Worm (Caenorhabditis elegans) whole organism, L2 larva: ENCODE data around the gene T25B9.6.

Experiments
- ama-1 ChIP-seq: fragments of 150-350 bp; optimal IDR thresholded peaks from 2 replicates; lab custom pipeline; 2018; ENCODE audit warnings: inconsistent platforms
- elt-3 ChIP-seq: sonication (generic microtip); optimal IDR thresholded peaks from 2 replicates; lab custom pipeline; 2017; ENCODE audit warnings: missing biosample characterization, missing genetic modification characterization
- lin-11 ChIP-seq: fragments of 150-350 bp; sonication (generic microtip); optimal IDR thresholded peaks from 2 replicates; lab custom pipeline; 2014; ENCODE audit warnings: missing biosample characterization, missing genetic modification characterization, inconsistent platforms, mixed read lengths
- lin-13 ChIP-seq: fragments of 150-350 bp; optimal IDR thresholded peaks from 2 replicates; lab custom pipeline; 2014; ENCODE audit warnings: missing biosample characterization, missing genetic modification reagents, missing genetic modification characterization
- nhr-237 ChIP-seq: fragments of 150-350 bp; optimal IDR thresholded peaks from 2 replicates; lab custom pipeline; 2014; ENCODE audit warnings: missing biosample characterization, missing genetic modification characterization
- nhr-77 ChIP-seq: fragments of 150-350 bp; optimal IDR thresholded peaks from 2 replicates; lab custom pipeline; 2014; ENCODE audit warnings: missing biosample characterization, missing genetic modification characterization

DNA sequence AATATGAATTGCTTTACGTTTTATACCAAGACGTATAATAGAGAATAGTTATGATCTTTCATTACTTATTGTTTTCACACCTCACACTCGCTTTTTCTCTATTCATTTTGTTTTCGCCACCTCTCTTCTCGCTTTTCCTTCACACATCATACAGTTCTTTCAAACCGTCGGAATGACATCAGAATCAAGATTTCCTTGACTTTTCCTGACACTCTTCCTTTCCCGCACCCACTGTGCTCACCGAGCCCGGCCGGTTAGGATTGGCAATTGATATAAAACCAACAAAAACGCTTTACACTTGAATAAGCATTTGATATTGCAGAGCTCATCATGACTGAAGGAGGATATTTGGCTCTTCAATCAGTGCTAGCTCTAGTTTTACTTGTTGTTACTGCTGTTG lies 41.4 kb downstream of the T25B9.6 start, which contains the start of gene zipt-2.1:
- TF ChIP-seq ama-1 (no peak), elt-3 (tag; lab: Kevin White, UChicago) (no peak), nhr-77 (tag; lab: Kevin White, UChicago) (no peak), lin-13 (GFP tag; lab: Kevin White, UChicago) (no peak), nhr-237 (tag; lab: Kevin White, UChicago) (no peak), lin-11 (tag; lab: Kevin White, UChicago) (no peak)
